Worm (Caenorhabditis elegans) whole organism, mixed stage, embryonic: Measurements from ENCODE around the gene K01F9.2.
A peak's percentile ranks its signal among the peaks of the same experiment; 100 is the strongest.

Experiments used
- M03D4.4 ChIP-seq: sonication (generic microtip); optimal IDR thresholded peaks from 2 replicates; lab custom pipeline; 2017; ENCODE audit warnings: mild to moderate bottlenecking, missing genetic modification characterization, missing compliant biosample characterization
- bed-3 ChIP-seq: fragments of 200-800 bp; sonication (Bioruptor generic); optimal IDR thresholded peaks from 3 replicates; lab custom pipeline; 2018; ENCODE audit warnings: mild to moderate bottlenecking, missing genetic modification characterization, moderate library complexity, missing compliant biosample characterization
- blmp-1 ChIP-seq: fragments of 150-350 bp; optimal IDR thresholded peaks from 2 replicates; lab custom pipeline; 2014; ENCODE audit warnings: missing biosample characterization, missing genetic modification characterization
- ceh-39 ChIP-seq: fragments of 150-350 bp; optimal IDR thresholded peaks from 2 replicates; lab custom pipeline; 2014; ENCODE audit warnings: missing biosample characterization, missing genetic modification characterization
- ceh-43 ChIP-seq: fragments of 200-800 bp; sonication (Bioruptor generic); optimal IDR thresholded peaks from 2 replicates; lab custom pipeline; 2018; ENCODE audit warnings: mild to moderate bottlenecking, missing genetic modification characterization, moderate library complexity, missing compliant biosample characterization
- ceh-83 ChIP-seq: fragments of 200-800 bp; sonication (Bioruptor generic); optimal IDR thresholded peaks from 2 replicates; lab custom pipeline; 2018; ENCODE audit warnings: mild to moderate bottlenecking, missing genetic modification characterization, missing compliant biosample characterization
- ces-1 ChIP-seq: fragments of 150-350 bp; optimal IDR thresholded peaks from 2 replicates; lab custom pipeline; 2014; ENCODE audit warnings: missing biosample characterization, missing genetic modification reagents, missing genetic modification characterization
- cnd-1 ChIP-seq: fragments of 200-800 bp; sonication (Bioruptor generic); optimal IDR thresholded peaks from 2 replicates; lab custom pipeline; 2018; ENCODE audit warnings: mild to moderate bottlenecking, missing genetic modification characterization, missing compliant biosample characterization
- elt-3 ChIP-seq: fragments of 150-350 bp; optimal IDR thresholded peaks from 2 replicates; lab custom pipeline; 2014; ENCODE audit warnings: missing biosample characterization, missing genetic modification characterization
- flh-1 ChIP-seq: fragments of 200-800 bp; sonication (Bioruptor generic); optimal IDR thresholded peaks from 2 replicates; lab custom pipeline; 2018; ENCODE audit warnings: mild to moderate bottlenecking, missing genetic modification characterization, moderate library complexity, missing compliant biosample characterization
- ham-2 ChIP-seq: fragments of 200-800 bp; sonication (Bioruptor generic); optimal IDR thresholded peaks from 2 replicates; lab custom pipeline; 2018; ENCODE audit warnings: mild to moderate bottlenecking, missing genetic modification characterization, missing compliant biosample characterization
- hlh-1 ChIP-seq: fragments of 150-350 bp; optimal IDR thresholded peaks from 2 replicates; lab custom pipeline; 2014; ENCODE audit warnings: missing biosample characterization, missing genetic modification reagents, missing genetic modification characterization
- lin-13 ChIP-seq: fragments of 150-350 bp; optimal IDR thresholded peaks from 2 replicates; lab custom pipeline; 2014; ENCODE audit warnings: missing biosample characterization, missing genetic modification characterization
- lsy-2 ChIP-seq: fragments of 150-350 bp; optimal IDR thresholded peaks from 2 replicates; lab custom pipeline; 2014; ENCODE audit warnings: missing biosample characterization, missing genetic modification characterization
- mep-1 ChIP-seq: fragments of 150-350 bp; optimal IDR thresholded peaks from 2 replicates; lab custom pipeline; 2017; ENCODE audit warnings: missing biosample characterization, missing genetic modification reagents, missing genetic modification characterization, inconsistent platforms
- nhr-12 ChIP-seq: fragments of 150-350 bp; optimal IDR thresholded peaks from 2 replicates; lab custom pipeline; 2014; ENCODE audit warnings: missing biosample characterization, missing genetic modification characterization
- nhr-2 ChIP-seq: fragments of 150-350 bp; optimal IDR thresholded peaks from 2 replicates; lab custom pipeline; 2014; ENCODE audit warnings: missing biosample characterization, missing genetic modification characterization
- nhr-237 ChIP-seq: fragments of 150-350 bp; optimal IDR thresholded peaks from 2 replicates; lab custom pipeline; 2014; ENCODE audit warnings: missing biosample characterization, missing genetic modification characterization
- nhr-28 ChIP-seq: fragments of 150-350 bp; optimal IDR thresholded peaks from 2 replicates; lab custom pipeline; 2014; ENCODE audit warnings: missing biosample characterization, missing genetic modification characterization
- nhr-76 ChIP-seq: sonication (generic microtip); optimal IDR thresholded peaks from 2 replicates; lab custom pipeline; 2017; ENCODE audit warnings: missing biosample characterization, missing genetic modification characterization
- pha-4 ChIP-seq: fragments of 150-350 bp; optimal IDR thresholded peaks from 2 replicates; lab custom pipeline; 2018; ENCODE audit warnings: missing biosample characterization, missing genetic modification reagents, missing genetic modification characterization
- sem-2 ChIP-seq: fragments of 200-800 bp; sonication (Bioruptor generic); optimal IDR thresholded peaks from 2 replicates; lab custom pipeline; 2018; ENCODE audit warnings: mild to moderate bottlenecking, missing genetic modification characterization, missing compliant biosample characterization
- snpc-4 ChIP-seq: fragments of 150-350 bp; optimal IDR thresholded peaks from 2 replicates; lab custom pipeline; 2014; ENCODE audit warnings: missing biosample characterization, missing genetic modification characterization
- sptf-1 ChIP-seq: sonication (generic microtip); optimal IDR thresholded peaks from 2 replicates; lab custom pipeline; 2017; ENCODE audit warnings: mild to moderate bottlenecking, missing genetic modification characterization, moderate library complexity, missing compliant biosample characterization
- tbx-8 ChIP-seq: fragments of 200-800 bp; sonication (Bioruptor generic); optimal IDR thresholded peaks from 2 replicates; lab custom pipeline; 2018; ENCODE audit warnings: mild to moderate bottlenecking, missing genetic modification characterization, moderate library complexity, missing compliant biosample characterization
- unc-120 ChIP-seq: sonication (generic microtip); optimal IDR thresholded peaks from 2 replicates; lab custom pipeline; 2017; ENCODE audit warnings: missing genetic modification characterization, missing compliant biosample characterization; ENCODE audit not compliant: poor library complexity, severe bottlenecking
- unc-39 ChIP-seq: fragments of 150-350 bp; optimal IDR thresholded peaks from 2 replicates; lab custom pipeline; 2014; ENCODE audit warnings: missing biosample characterization, missing genetic modification characterization
- unc-62 ChIP-seq: fragments of 150-350 bp; optimal IDR thresholded peaks from 2 replicates; lab custom pipeline; 2014; ENCODE audit warnings: missing biosample characterization, missing genetic modification reagents, missing genetic modification characterization
- zip-8 ChIP-seq: fragments of 150-350 bp; optimal IDR thresholded peaks from 2 replicates; lab custom pipeline; 2014; ENCODE audit warnings: missing biosample characterization, missing genetic modification characterization
- ztf-11 ChIP-seq: fragments of 150-350 bp; optimal IDR thresholded peaks from 2 replicates; lab custom pipeline; 2014; ENCODE audit warnings: missing biosample characterization, missing genetic modification characterization

Gene K01F9.2

ce11 chrIII:8865294-8865766 lies 11.6 kb downstream of the K01F9.2 start (continued):
- TF ChIP-seq snpc-4 = no peak
- no peak for TF ChIP-seq bed-3 (GFP tag; lab: Kevin White, UChicago)

ce11 chrIII:8858482-8858881 lies 18.4 kb downstream of the K01F9.2 start:
- TF ChIP-seq ces-1 (GFP tag; lab: Kevin White, UChicago) (no peak), nhr-2 (tag; lab: Kevin White, UChicago) (no peak), ceh-43 (GFP tag; lab: Kevin White, UChicago) (no peak), tbx-8 (GFP tag; lab: Kevin White, UChicago) (no peak), elt-3 (no peak), sem-2 (GFP tag; lab: Kevin White, UChicago) (no peak), lin-13 (tag; lab: Kevin White, UChicago) (no peak), unc-120 (no peak), sptf-1 (no peak), nhr-28 (tag; lab: Kevin White, UChicago) (no peak), pha-4 (no peak), flh-1 (no peak), unc-62 (no peak), M03D4.4 (tag; lab: Kevin White, UChicago) (no peak), blmp-1 (tag; lab: Kevin White, UChicago) (no peak), nhr-76 (tag; lab: Kevin White, UChicago) (no peak), cnd-1 (no peak), lsy-2 (tag; lab: Kevin White, UChicago) (no peak), ham-2 (no peak), nhr-12 (tag; lab: Kevin White, UChicago) (no peak)

ce11 chrIII:8851961-8852360 lies 25.0 kb downstream of the K01F9.2 start, which contains the start of gene plg-1:
Gene plg-1, plus strand, starts transcription at chrIII:8852261.
- no peak for TF ChIP-seq tbx-8 (GFP tag; lab: Kevin White, UChicago)
- no peak for TF ChIP-seq ceh-83 (GFP tag; lab: Kevin White, UChicago)
- no peak for TF ChIP-seq ztf-11 (tag; lab: Kevin White, UChicago)
- TF ChIP-seq unc-39 (tag; lab: Kevin White, UChicago) = no peak
- no peak for TF ChIP-seq ces-1 (GFP tag; lab: Kevin White, UChicago)
- TF ChIP-seq pha-4 = no peak
- TF ChIP-seq flh-1 = no peak
- TF ChIP-seq lin-13 (tag; lab: Kevin White, UChicago) = no peak
- TF ChIP-seq snpc-4 = no peak
- no peak for TF ChIP-seq sem-2 (GFP tag; lab: Kevin White, UChicago)
- no peak for TF ChIP-seq blmp-1 (tag; lab: Kevin White, UChicago)
- TF ChIP-seq M03D4.4 (tag; lab: Kevin White, UChicago) = no peak
- no peak for TF ChIP-seq nhr-2 (tag; lab: Kevin White, UChicago)
- TF ChIP-seq ham-2 = no peak
- no peak for TF ChIP-seq lsy-2 (tag; lab: Kevin White, UChicago)
- TF ChIP-seq nhr-28 (tag; lab: Kevin White, UChicago) = no peak

- peak; percentile 91 for TF ChIP-seq zip-8 (tag; lab: Kevin White, UChicago)
These were observed 25.9 kb downstream of the K01F9.2 start for ce11 chrIII:8851057-8851456.

- no peak for TF ChIP-seq sem-2 (GFP tag; lab: Kevin White, UChicago)
- TF ChIP-seq nhr-2 (tag; lab: Kevin White, UChicago) = no peak
- peak; percentile 41 for TF ChIP-seq sptf-1
- peak; percentile 5 for TF ChIP-seq hlh-1 (tag; lab: Kevin White, UChicago)
- no peak for TF ChIP-seq ces-1 (GFP tag; lab: Kevin White, UChicago)
These were observed 26.4 kb downstream of the K01F9.2 start, which contains the start of gene F44E2.9 for ce11 chrIII:8850482-8851047. Gene F44E2.9, minus strand, starts transcription at chrIII:8850532.

- TF ChIP-seq ceh-83 (GFP tag; lab: Kevin White, UChicago) (no peak), tbx-8 (GFP tag; lab: Kevin White, UChicago) (no peak), lin-13 (tag; lab: Kevin White, UChicago) (no peak), unc-39 (tag; lab: Kevin White, UChicago) (no peak), nhr-12 (tag; lab: Kevin White, UChicago) (no peak), ces-1 (GFP tag; lab: Kevin White, UChicago) (no peak), nhr-237 (tag; lab: Kevin White, UChicago) (no peak), blmp-1 (tag; lab: Kevin White, UChicago) (no peak), ceh-39 (tag; lab: Kevin White, UChicago) (no peak), zip-8 (tag; lab: Kevin White, UChicago) (no peak), lsy-2 (tag; lab: Kevin White, UChicago) (no peak), mep-1 (tag; lab: Kevin White, UChicago) (no peak), cnd-1 (no peak)
These were observed 27.4 kb downstream of the K01F9.2 start, which contains the start of gene F44E2.8 for ce11 chrIII:8849507-8849906. Gene F44E2.8, minus strand, starts transcription at chrIII:8849877.
